Fruit fly (Drosophila melanogaster) whole organism, prepupa: ENCODE results near the gene CG3473.

Source experiments
- Blimp-1 ChIP-seq: fragments of 200-800 bp; sonication (Bioruptor generic); optimal IDR thresholded peaks from 3 replicates; lab custom pipeline; 2017; ENCODE audit warnings: missing biosample characterization, missing genetic modification characterization, mild to moderate bottlenecking, moderate library complexity, missing genetic modification reagents
- CG10631 ChIP-seq: fragments of 200-800 bp; sonication (Bioruptor generic); optimal IDR thresholded peaks from 2 replicates; lab custom pipeline; 2016; ENCODE audit warnings: missing biosample characterization, missing genetic modification characterization
- CG11294 ChIP-seq: fragments of 200-800 bp; sonication (Bioruptor generic); IDR thresholded peaks from 2 replicates; pipeline ENCODE4 v1.3.6; 2022; ENCODE audit warnings: missing biosample characterization, missing genetic modification characterization
- CG11762 ChIP-seq: fragments of 200-800 bp; sonication (Bioruptor generic); optimal IDR thresholded peaks from 3 replicates; lab custom pipeline; 2016; ENCODE audit warnings: missing biosample characterization, missing genetic modification characterization; ENCODE audit not compliant: insufficient read depth
- CG11902 ChIP-seq: fragments of 200-800 bp; sonication (Bioruptor generic); optimal IDR thresholded peaks from 3 replicates; lab custom pipeline; 2016; ENCODE audit warnings: missing biosample characterization, missing genetic modification characterization
- CG15336 ChIP-seq: fragments of 200-800 bp; sonication (Bioruptor generic); IDR thresholded peaks from 2 replicates; pipeline ENCODE4 v1.3.6; 2022; ENCODE audit warnings: missing biosample characterization, missing genetic modification characterization
- CG16779 ChIP-seq: fragments of 200-800 bp; sonication (Bioruptor generic); optimal IDR thresholded peaks from 3 replicates; lab custom pipeline; 2017; ENCODE audit warnings: missing biosample characterization, mild to moderate bottlenecking, missing genetic modification characterization
- CG3032 ChIP-seq: fragments of 200-800 bp; optimal IDR thresholded peaks from 2 replicates; lab custom pipeline; 2019; ENCODE audit warnings: missing biosample characterization, mild to moderate bottlenecking, missing genetic modification characterization, moderate library complexity
- CG31627 ChIP-seq: fragments of 200-800 bp; sonication (Bioruptor generic); optimal IDR thresholded peaks from 3 replicates; lab custom pipeline; 2016; ENCODE audit warnings: missing biosample characterization, missing genetic modification characterization
- CG32006 ChIP-seq: fragments of 200-800 bp; sonication (Bioruptor generic); optimal IDR thresholded peaks from 3 replicates; lab custom pipeline; 2017; ENCODE audit warnings: missing biosample characterization, mild to moderate bottlenecking, missing genetic modification characterization
- CG34406 ChIP-seq: fragments of 200-800 bp; sonication (Bioruptor generic); optimal IDR thresholded peaks from 3 replicates; lab custom pipeline; 2016; ENCODE audit warnings: missing biosample characterization, missing genetic modification characterization
- CG3919 ChIP-seq: fragments of 200-800 bp; sonication (Bioruptor generic); optimal IDR thresholded peaks from 3 replicates; lab custom pipeline; 2016; ENCODE audit warnings: missing biosample characterization, missing genetic modification characterization
- CG6163 ChIP-seq: fragments of 200-800 bp; sonication (Bioruptor generic); IDR thresholded peaks from 3 replicates; pipeline ENCODE4 v1.3.6; 2022; ENCODE audit warnings: missing biosample characterization, missing genetic modification characterization
- CG6276 ChIP-seq: fragments of 200-800 bp; sonication (Bioruptor generic); optimal IDR thresholded peaks from 2 replicates; lab custom pipeline; 2017; ENCODE audit warnings: missing biosample characterization, mild to moderate bottlenecking, missing genetic modification characterization
- CG6808 ChIP-seq: fragments of 200-800 bp; sonication (Bioruptor generic); optimal IDR thresholded peaks from 3 replicates; lab custom pipeline; 2017; ENCODE audit warnings: missing biosample characterization, missing genetic modification characterization, mild to moderate bottlenecking, moderate library complexity, missing genetic modification reagents
- CG6854 ChIP-seq: fragments of 200-800 bp; sonication (Bioruptor generic); optimal IDR thresholded peaks from 2 replicates; lab custom pipeline; 2017; ENCODE audit warnings: missing biosample characterization, mild to moderate bottlenecking, missing genetic modification characterization
- CG8119 ChIP-seq: fragments of 200-800 bp; sonication (Bioruptor generic); IDR thresholded peaks from 3 replicates; pipeline ENCODE4 v1.3.6; 2022; ENCODE audit warnings: missing biosample characterization, missing genetic modification characterization
- CG8632 ChIP-seq: fragments of 200-800 bp; sonication (Bioruptor generic); optimal IDR thresholded peaks from 3 replicates; lab custom pipeline; 2016; ENCODE audit warnings: missing biosample characterization, missing genetic modification characterization
- Eip75B ChIP-seq: fragments of 200-800 bp; sonication (Bioruptor generic); optimal IDR thresholded peaks from 3 replicates; lab custom pipeline; 2016; ENCODE audit warnings: missing biosample characterization, missing genetic modification characterization
- Eip78C ChIP-seq: fragments of 200-800 bp; sonication (Bioruptor generic); peaks from one replicate; lab custom pipeline; 2016; ENCODE audit warnings: missing biosample characterization, missing genetic modification characterization
- Ets96B ChIP-seq: fragments of 200-800 bp; optimal IDR thresholded peaks from 2 replicates; lab custom pipeline; 2019; ENCODE audit warnings: missing biosample characterization, mild to moderate bottlenecking, missing genetic modification characterization, moderate library complexity
- Gug ChIP-seq: fragments of 200-800 bp; sonication (Bioruptor generic); IDR thresholded peaks from 2 replicates; pipeline ENCODE4 v1.3.6; 2022; ENCODE audit warnings: missing biosample characterization, missing genetic modification characterization
- Hr38 ChIP-seq: sonication (Bioruptor generic); optimal IDR thresholded peaks from 2 replicates; lab custom pipeline; 2016; ENCODE audit warnings: missing biosample characterization, missing genetic modification characterization
- Hr39 ChIP-seq: fragments of 200-800 bp; sonication (Bioruptor generic); optimal IDR thresholded peaks from 2 replicates; lab custom pipeline; 2016; ENCODE audit warnings: missing biosample characterization, missing genetic modification characterization
- Lpt ChIP-seq: fragments of 200-800 bp; sonication (Bioruptor generic); optimal IDR thresholded peaks from 3 replicates; lab custom pipeline; 2016; ENCODE audit warnings: missing biosample characterization, missing genetic modification characterization
- Met ChIP-seq: fragments of 200-800 bp; sonication (Bioruptor generic); optimal IDR thresholded peaks from 3 replicates; lab custom pipeline; 2016; ENCODE audit warnings: missing biosample characterization, missing genetic modification characterization
- OdsH ChIP-seq: fragments of 200-800 bp; sonication (Bioruptor generic); optimal IDR thresholded peaks from 3 replicates; lab custom pipeline; 2016; ENCODE audit warnings: missing biosample characterization, missing genetic modification characterization
- Smox ChIP-seq: fragments of 200-800 bp; sonication (Bioruptor generic); optimal IDR thresholded peaks from 3 replicates; lab custom pipeline; 2016; ENCODE audit warnings: missing biosample characterization, missing genetic modification characterization
- Sox15 ChIP-seq: fragments of 200-800 bp; sonication (Bioruptor generic); optimal IDR thresholded peaks from 3 replicates; lab custom pipeline; 2016; ENCODE audit warnings: missing biosample characterization, missing genetic modification characterization
- achi ChIP-seq: fragments of 200-800 bp; sonication (Bioruptor generic); optimal IDR thresholded peaks from 3 replicates; lab custom pipeline; 2016; ENCODE audit warnings: missing biosample characterization, missing genetic modification characterization
- acj6 ChIP-seq: fragments of 200-800 bp; sonication (Bioruptor generic); optimal IDR thresholded peaks from 3 replicates; lab custom pipeline; 2016; ENCODE audit warnings: missing biosample characterization, missing genetic modification characterization
- dac ChIP-seq: fragments of 200-800 bp; sonication (Bioruptor generic); optimal IDR thresholded peaks from 2 replicates; lab custom pipeline; 2017; ENCODE audit warnings: missing biosample characterization, mild to moderate bottlenecking, missing genetic modification characterization
- dsx ChIP-seq: fragments of 200-800 bp; optimal IDR thresholded peaks from 3 replicates; lab custom pipeline; 2019; ENCODE audit warnings: missing biosample characterization, mild to moderate bottlenecking, missing genetic modification characterization, moderate library complexity; ENCODE audit not compliant: poor library complexity, severe bottlenecking
- eg ChIP-seq: fragments of 200-800 bp; sonication (Bioruptor generic); IDR thresholded peaks from 3 replicates; pipeline ENCODE4 v1.3.6; 2022; ENCODE audit warnings: missing biosample characterization, missing genetic modification characterization
- fd59A ChIP-seq: fragments of 200-800 bp; sonication (Bioruptor generic); optimal IDR thresholded peaks from 2 replicates; lab custom pipeline; 2017; ENCODE audit warnings: missing biosample characterization, mild to moderate bottlenecking, missing genetic modification characterization, missing genetic modification reagents
- lz ChIP-seq: fragments of 200-800 bp; sonication (Bioruptor generic); optimal IDR thresholded peaks from 3 replicates; lab custom pipeline; 2016; ENCODE audit warnings: missing biosample characterization, missing genetic modification characterization
- net ChIP-seq: fragments of 200-800 bp; sonication (Bioruptor generic); optimal IDR thresholded peaks from 3 replicates; lab custom pipeline; 2016; ENCODE audit warnings: missing biosample characterization, missing genetic modification characterization
- spab ChIP-seq: fragments of 200-800 bp; sonication (Bioruptor generic); optimal IDR thresholded peaks from 2 replicates; lab custom pipeline; 2017; ENCODE audit warnings: missing biosample characterization, mild to moderate bottlenecking, missing genetic modification characterization, missing genetic modification reagents
- ss ChIP-seq, 2 experiments: fragments of 200-800 bp; sonication (Bioruptor generic); optimal IDR thresholded peaks; 2 replicates in 1 of 2; 3 replicates in 1 of 2; lab custom pipeline; 2017 to 2018; ENCODE audit warnings: mild to moderate bottlenecking in 2 of 2, missing biosample characterization in 2 of 2, missing genetic modification characterization in 2 of 2, moderate library complexity in 1 of 2
- svp ChIP-seq: fragments of 200-800 bp; sonication (Bioruptor generic); peaks from one replicate; lab custom pipeline; 2016; ENCODE audit warnings: missing biosample characterization, missing genetic modification characterization

CG3473 gene

DNA sequence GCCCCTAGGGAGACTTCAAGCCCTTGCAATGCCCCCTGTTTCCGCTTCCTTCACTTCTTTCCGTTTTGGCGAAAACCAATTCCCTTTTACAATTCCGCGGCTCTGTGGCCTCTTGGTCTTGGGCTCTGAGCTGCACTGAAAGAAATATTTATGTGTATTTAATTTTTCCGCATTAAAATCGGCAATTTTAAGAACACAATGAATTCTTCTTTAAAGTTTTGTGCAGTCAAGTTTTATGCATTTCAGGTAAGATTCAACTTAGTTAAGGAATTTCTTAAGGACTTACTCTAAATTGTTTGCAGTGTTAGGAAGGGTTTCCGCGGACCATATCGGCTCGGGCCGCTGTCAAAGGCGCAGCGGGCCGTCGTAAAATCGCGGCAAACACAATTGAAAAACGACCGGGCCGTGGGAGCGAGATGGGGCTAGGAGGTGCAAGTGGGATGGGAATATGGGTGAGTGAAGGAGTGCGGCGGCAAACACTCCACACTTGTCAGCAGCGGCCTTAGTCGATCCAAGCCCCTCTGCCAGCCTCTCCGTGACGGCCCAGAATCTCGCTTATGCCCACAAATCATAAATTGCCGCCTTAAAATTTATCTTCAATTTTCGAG is 11.3 kb downstream of the CG3473 start (continued):
- TF ChIP-seq ss (GFP tag; optimal IDR thresholded peaks at IDR 0.05; lab: Kevin White, UChicago) (peak; percentile 80 to 83), CG8119 (GFP tag; lab: Robert Waterston, UW) (peak; percentile 78), Eip75B (GFP tag; lab: Kevin White, UChicago) (peak; percentile 81), CG6163 (GFP tag; lab: Robert Waterston, UW) (peak; percentile 92), Lpt (peak; percentile 59), CG32006 (GFP tag; lab: Kevin White, UChicago) (peak; percentile 74), CG3919 (GFP tag; lab: Kevin White, UChicago) (peak; percentile 95), CG6808 (GFP tag; lab: Kevin White, UChicago) (peak; percentile 89), CG8632 (GFP tag; lab: Kevin White, UChicago) (peak; percentile 88)
- TF ChIP-seq, all 60 proteins: peak for 57

DNA sequence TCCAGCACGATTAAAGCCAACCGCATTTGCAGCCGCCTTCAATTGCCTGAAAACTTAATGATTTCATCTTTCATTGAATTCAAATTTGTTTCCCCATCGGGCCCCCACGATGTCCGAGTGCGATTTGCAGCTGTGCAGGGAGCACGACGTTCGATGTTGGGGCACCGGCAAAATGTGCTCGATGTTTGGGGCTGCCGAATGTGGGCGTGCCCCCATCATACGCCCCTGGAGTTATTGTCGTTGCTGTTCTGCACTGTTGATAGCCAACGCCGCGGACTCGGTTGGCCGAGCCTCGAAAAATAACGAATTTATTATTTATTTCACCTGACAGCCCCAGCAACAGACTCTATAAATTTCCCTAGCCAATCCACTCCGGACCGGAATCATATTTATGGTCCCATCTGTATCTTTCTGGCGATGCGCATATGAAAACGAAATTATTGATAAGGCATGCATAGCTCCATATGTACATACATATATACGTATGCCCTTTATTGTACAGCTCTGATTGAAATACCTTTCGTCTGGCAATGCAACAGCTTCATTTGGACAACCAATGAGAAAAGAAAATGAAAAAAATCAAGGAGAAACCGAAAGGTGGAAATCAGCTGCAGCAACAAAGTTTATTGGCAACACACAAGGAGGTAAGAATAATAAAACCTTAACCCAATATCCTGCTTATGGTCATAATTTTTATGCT is 12.7 kb downstream of the CG3473 start:
- 0 out of 3 replicates have a peak, but pooled peaks have one; percentile 18 for TF ChIP-seq eg
- TF ChIP-seq CG6854 (GFP tag; lab: Kevin White, UChicago): no peak
- no peak for TF ChIP-seq Sox15 (GFP tag; lab: Kevin White, UChicago)
- TF ChIP-seq dsx (GFP tag; lab: Kevin White, UChicago): peak; percentile 54
- peak; percentile 45 for TF ChIP-seq Eip78C (GFP tag; lab: Kevin White, UChicago)
- peak; percentile 74 for TF ChIP-seq svp (GFP tag; lab: Kevin White, UChicago)

DNA sequence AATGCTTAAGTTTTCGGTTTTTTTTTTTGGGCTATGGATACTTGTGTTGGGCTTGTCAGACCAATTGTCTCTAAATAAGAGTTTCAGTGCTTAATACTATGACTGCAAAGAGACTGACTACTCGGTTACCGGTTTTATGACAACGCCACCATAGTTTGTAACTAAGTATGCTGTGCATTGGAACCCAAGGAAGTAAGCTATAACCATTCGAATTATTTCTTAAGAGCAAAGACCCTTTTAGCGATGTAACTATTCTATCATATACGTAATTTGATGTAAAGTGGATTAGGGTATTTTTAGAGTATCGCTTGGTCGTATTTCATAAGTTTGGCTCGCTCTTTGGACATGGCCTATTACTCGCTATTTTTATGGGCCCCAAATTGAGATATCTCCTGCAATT is 14.5 kb downstream of the CG3473 start, which contains the start of gene CG4218:
CG4218 (minus strand) TSS at position 101 of the 400 bp plus-strand sequence.
- no peak for TF ChIP-seq achi
- TF ChIP-seq CG11294: no peak
- TF ChIP-seq Lpt: no peak
- TF ChIP-seq CG8632 (GFP tag; lab: Kevin White, UChicago): no peak
- no peak for TF ChIP-seq ss (GFP tag; optimal IDR thresholded peaks at IDR 0.05; lab: Kevin White, UChicago)
- TF ChIP-seq CG34406 (GFP tag; lab: Kevin White, UChicago): no peak
- TF ChIP-seq CG31627: no peak
- no peak for TF ChIP-seq Eip78C (GFP tag; lab: Kevin White, UChicago)
- TF ChIP-seq Hr39 (GFP tag; lab: Kevin White, UChicago): no peak

DNA sequence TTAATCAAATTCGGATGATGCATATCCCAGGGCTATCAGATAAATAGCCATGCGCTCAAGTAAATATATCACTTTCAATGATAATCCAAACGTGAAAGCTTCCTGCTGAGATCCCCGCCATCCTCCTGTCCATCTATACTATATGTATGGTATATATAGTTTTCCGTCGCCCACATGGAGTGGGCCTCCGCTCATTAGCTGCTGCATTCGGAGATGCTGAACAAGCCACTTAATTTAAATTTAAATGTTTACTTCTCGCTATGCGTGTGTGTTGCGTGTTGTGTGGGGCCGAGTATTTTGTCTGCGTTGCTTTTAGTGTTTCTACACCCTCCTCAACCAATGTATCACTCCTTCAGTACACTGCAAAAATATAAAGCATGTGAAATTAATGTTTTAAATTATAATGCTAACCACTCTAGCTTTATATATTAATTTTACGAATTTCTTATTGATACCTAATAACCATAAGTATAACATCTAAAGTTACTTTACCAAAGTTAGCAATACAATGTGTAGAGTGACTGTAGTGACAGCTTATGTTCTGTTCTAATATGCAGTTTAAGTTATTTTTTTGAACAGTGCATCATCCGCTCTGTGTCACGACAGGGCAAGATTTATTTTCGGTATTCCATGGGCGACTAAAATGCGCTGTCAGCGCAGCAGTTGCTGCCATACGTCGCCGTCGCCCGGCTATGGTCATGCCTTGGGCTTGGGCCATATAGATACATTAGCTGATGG is 16.7 kb downstream of the CG3473 start:
- TF ChIP-seq CG31627 (peak; percentile 59), dac (GFP tag; lab: Kevin White, UChicago) (no peak), Ets96B (tag; lab: Kevin White, UChicago) (peak; percentile 85), CG16779 (tag; lab: Kevin White, UChicago) (peak; percentile 58), Smox (GFP tag; lab: Kevin White, UChicago) (peak; percentile 68), Blimp-1 (GFP tag; lab: Kevin White, UChicago) (no peak), ss (GFP tag; optimal IDR thresholded peaks at IDR 0.05; lab: Kevin White, UChicago) (peak; percentile 82 to 89), CG6276 (peak; percentile 61), CG10631 (GFP tag; lab: Kevin White, UChicago) (peak; percentile 82), eg (peak; percentile 73), Gug (GFP tag; lab: Robert Waterston, UW) (no peak; the same call in 1 of the 2 replicates), Eip78C (GFP tag; lab: Kevin White, UChicago) (peak; percentile 97), CG3919 (GFP tag; lab: Kevin White, UChicago) (peak; percentile 84), CG15336 (GFP tag; lab: Robert Waterston, UW) (peak; percentile 79), CG3032 (peak; percentile 86), spab (GFP tag; lab: Kevin White, UChicago) (peak; percentile 79), CG8119 (GFP tag; lab: Robert Waterston, UW) (peak; percentile 80), net (GFP tag; lab: Kevin White, UChicago) (peak; percentile 74), OdsH (peak; percentile 79), Met (GFP tag; lab: Kevin White, UChicago) (peak; percentile 78), fd59A (GFP tag; lab: Kevin White, UChicago) (peak; percentile 76), Hr38 (GFP tag; lab: Kevin White, UChicago) (no peak), lz (GFP tag; lab: Kevin White, UChicago) (peak; percentile 67), CG11762 (peak; percentile 58), CG34406 (GFP tag; lab: Kevin White, UChicago) (peak; percentile 73), achi (peak; percentile 80), acj6 (GFP tag; lab: Kevin White, UChicago) (peak; percentile 82), CG11902 (GFP tag; lab: Kevin White, UChicago) (peak; percentile 36), svp (GFP tag; lab: Kevin White, UChicago) (peak; percentile 89), dsx (GFP tag; lab: Kevin White, UChicago) (peak; percentile 86), Eip75B (GFP tag; lab: Kevin White, UChicago) (peak; percentile 83)
